Worm (Caenorhabditis elegans) whole organism, L3 larva: ENCODE measurements around the gene lig-1.

Source experiments
- R02D3.7 ChIP-seq: fragments of 150-350 bp; optimal IDR thresholded peaks from 2 replicates; lab custom pipeline; 2014; ENCODE audit warnings: missing biosample characterization, missing genetic modification characterization
- ZK546.5 ChIP-seq: sonication (generic microtip); optimal IDR thresholded peaks from 2 replicates; lab custom pipeline; 2017; ENCODE audit warnings: missing biosample characterization, missing genetic modification characterization
- ceh-16 ChIP-seq: sonication (generic microtip); optimal IDR thresholded peaks from 2 replicates; lab custom pipeline; 2017; ENCODE audit warnings: missing biosample characterization, missing genetic modification characterization
- ceh-82 ChIP-seq: fragments of 150-350 bp; optimal IDR thresholded peaks from 2 replicates; lab custom pipeline; 2014; ENCODE audit warnings: missing biosample characterization, missing genetic modification characterization
- ceh-9 ChIP-seq: sonication (generic microtip); optimal IDR thresholded peaks from 2 replicates; lab custom pipeline; 2018; ENCODE audit warnings: missing biosample characterization, missing genetic modification characterization
- daf-12 ChIP-seq: fragments of 150-350 bp; optimal IDR thresholded peaks from 2 replicates; lab custom pipeline; 2014; ENCODE audit warnings: missing biosample characterization, missing genetic modification reagents, missing genetic modification characterization
- elt-1 ChIP-seq: fragments of 150-350 bp; optimal IDR thresholded peaks from 2 replicates; lab custom pipeline; 2014; ENCODE audit warnings: missing biosample characterization, missing genetic modification characterization
- elt-2 ChIP-seq: sonication (generic microtip); optimal IDR thresholded peaks from 2 replicates; lab custom pipeline; 2016; ENCODE audit warnings: missing genetic modification reagents, mild to moderate bottlenecking, missing genetic modification characterization, missing compliant biosample characterization
- elt-3 ChIP-seq, 3 experiments: fragments of 150-350 bp in 1 of 3; sonication (generic microtip) in 2 of 3; optimal IDR thresholded peaks; 2 replicates in 2 of 3; 4 replicates in 1 of 3; lab custom pipeline; 2014 to 2017; ENCODE audit warnings: missing biosample characterization in 3 of 3, missing genetic modification characterization in 3 of 3
- eor-1 ChIP-seq, 2 experiments: fragments of 150-350 bp; optimal IDR thresholded peaks; 2 replicates each; lab custom pipeline; 2014 to 2018; ENCODE audit warnings: missing biosample characterization in 2 of 2, missing genetic modification characterization in 2 of 2
- fkh-10 ChIP-seq: sonication (generic microtip); optimal IDR thresholded peaks from 2 replicates; lab custom pipeline; 2017; ENCODE audit warnings: missing biosample characterization, missing genetic modification reagents, missing genetic modification characterization
- fkh-2 ChIP-seq: fragments of 150-350 bp; optimal IDR thresholded peaks from 2 replicates; lab custom pipeline; 2014; ENCODE audit warnings: missing biosample characterization, missing genetic modification reagents, missing genetic modification characterization
- jun-1 ChIP-seq: fragments of 150-350 bp; optimal IDR thresholded peaks from 2 replicates; lab custom pipeline; 2014; ENCODE audit warnings: missing biosample characterization, missing genetic modification reagents, missing genetic modification characterization
- lin-15B ChIP-seq: fragments of 150-350 bp; optimal IDR thresholded peaks from 2 replicates; lab custom pipeline; 2014; ENCODE audit warnings: missing biosample characterization, missing genetic modification characterization
- lin-39 ChIP-seq: fragments of 150-350 bp; optimal IDR thresholded peaks from 2 replicates; lab custom pipeline; 2018; ENCODE audit warnings: missing biosample characterization, missing genetic modification reagents, missing genetic modification characterization
- mdl-1 ChIP-seq: fragments of 150-350 bp; optimal IDR thresholded peaks from 2 replicates; lab custom pipeline; 2014; ENCODE audit warnings: missing biosample characterization, missing genetic modification characterization
- mml-1 ChIP-seq: fragments of 150-350 bp; sonication (generic microtip); optimal IDR thresholded peaks from 3 replicates; lab custom pipeline; 2014; ENCODE audit warnings: missing biosample characterization, missing genetic modification characterization
- nfya-1 ChIP-seq: sonication (generic microtip); optimal IDR thresholded peaks from 2 replicates; lab custom pipeline; 2017; ENCODE audit warnings: missing genetic modification characterization, mild to moderate bottlenecking, missing compliant biosample characterization, antibody characterized with exemption, moderate library complexity; ENCODE audit not compliant: insufficient read depth
- nhr-11 ChIP-seq: fragments of 150-350 bp; optimal IDR thresholded peaks from 2 replicates; lab custom pipeline; 2014; ENCODE audit warnings: missing biosample characterization, missing genetic modification characterization
- nhr-23 ChIP-seq: fragments of 150-350 bp; optimal IDR thresholded peaks from 2 replicates; lab custom pipeline; 2014; ENCODE audit warnings: missing biosample characterization, missing genetic modification reagents, missing genetic modification characterization
- nhr-237 ChIP-seq: fragments of 150-350 bp; optimal IDR thresholded peaks from 2 replicates; lab custom pipeline; 2014; ENCODE audit warnings: missing biosample characterization, missing genetic modification characterization
- nhr-25 ChIP-seq: sonication (generic microtip); optimal IDR thresholded peaks from 2 replicates; lab custom pipeline; 2017; ENCODE audit warnings: missing biosample characterization, missing genetic modification characterization
- nhr-28 ChIP-seq: fragments of 150-350 bp; optimal IDR thresholded peaks from 2 replicates; lab custom pipeline; 2014; ENCODE audit warnings: missing biosample characterization, missing genetic modification characterization
- nhr-43 ChIP-seq: sonication (generic microtip); optimal IDR thresholded peaks from 2 replicates; lab custom pipeline; 2016; ENCODE audit warnings: mild to moderate bottlenecking, missing genetic modification characterization, missing compliant biosample characterization; ENCODE audit not compliant: poor library complexity, severe bottlenecking
- nhr-67 ChIP-seq: fragments of 150-350 bp; optimal IDR thresholded peaks from 2 replicates; lab custom pipeline; 2014; ENCODE audit warnings: missing biosample characterization, missing genetic modification characterization
- nhr-76 ChIP-seq: fragments of 150-350 bp; sonication (generic microtip); optimal IDR thresholded peaks from 5 replicates; lab custom pipeline; 2014; ENCODE audit warnings: missing biosample characterization, missing genetic modification characterization
- nhr-77 ChIP-seq: fragments of 150-350 bp; optimal IDR thresholded peaks from 2 replicates; lab custom pipeline; 2014; ENCODE audit warnings: missing biosample characterization, missing genetic modification characterization
- pha-4 ChIP-seq: fragments of 150-350 bp; optimal IDR thresholded peaks from 2 replicates; lab custom pipeline; 2014; ENCODE audit warnings: missing biosample characterization, missing genetic modification reagents, missing genetic modification characterization
- pqm-1 ChIP-seq: fragments of 150-350 bp; optimal IDR thresholded peaks from 2 replicates; lab custom pipeline; 2017; ENCODE audit warnings: missing biosample characterization, missing genetic modification characterization, inconsistent platforms
- sea-2 ChIP-seq: fragments of 150-350 bp; sonication (generic microtip); optimal IDR thresholded peaks from 4 replicates; lab custom pipeline; 2014; ENCODE audit warnings: missing biosample characterization, missing genetic modification reagents, missing genetic modification characterization
- snpc-4 ChIP-seq: fragments of 150-350 bp; optimal IDR thresholded peaks from 2 replicates; lab custom pipeline; 2014; ENCODE audit warnings: missing biosample characterization, missing genetic modification characterization
- tbx-2 ChIP-seq: sonication (generic microtip); optimal IDR thresholded peaks from 2 replicates; lab custom pipeline; 2016; ENCODE audit warnings: mild to moderate bottlenecking, missing genetic modification characterization, missing compliant biosample characterization
- unc-39 ChIP-seq: sonication (generic microtip); optimal IDR thresholded peaks from 4 replicates; lab custom pipeline; 2017; ENCODE audit warnings: missing biosample characterization, missing genetic modification characterization
- zag-1 ChIP-seq: fragments of 150-350 bp; optimal IDR thresholded peaks from 2 replicates; lab custom pipeline; 2014; ENCODE audit warnings: missing biosample characterization, missing genetic modification characterization
- ztf-11 ChIP-seq: fragments of 150-350 bp; optimal IDR thresholded peaks from 2 replicates; lab custom pipeline; 2014; ENCODE audit warnings: missing biosample characterization, missing genetic modification characterization
- ztf-4 ChIP-seq: fragments of 150-350 bp; optimal IDR thresholded peaks from 2 replicates; lab custom pipeline; 2014; ENCODE audit warnings: missing biosample characterization, missing genetic modification characterization

lig-1 gene

DNA sequence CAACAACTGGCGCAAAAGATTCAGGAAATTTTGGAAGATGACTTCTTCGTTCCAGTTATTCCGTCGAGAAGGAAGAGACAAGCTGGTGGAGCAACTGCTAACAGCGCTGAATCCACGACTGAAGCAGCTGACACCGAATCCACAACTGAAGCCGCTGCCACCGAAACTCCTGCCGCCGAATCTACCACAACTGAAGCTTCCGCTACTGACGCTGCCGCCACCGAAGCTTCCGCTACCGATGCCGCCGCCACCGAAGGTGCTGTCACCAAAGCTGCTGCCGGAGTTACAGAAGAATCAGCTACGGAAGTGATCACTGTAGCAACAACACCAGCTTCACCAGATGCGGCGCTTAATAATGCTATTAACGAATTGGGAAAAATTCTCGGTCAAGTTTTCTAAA lies 19.4 kb upstream of the lig-1 start:
- TF ChIP-seq elt-2 (tag; lab: Kevin White, UChicago): no peak
- no peak for TF ChIP-seq tbx-2 (tag; lab: Kevin White, UChicago)
- no peak for TF ChIP-seq ceh-16 (tag; lab: Kevin White, UChicago)
- TF ChIP-seq nhr-76 (tag; lab: Kevin White, UChicago): no peak
- no peak for TF ChIP-seq ztf-4 (tag; lab: Kevin White, UChicago)
- TF ChIP-seq mdl-1 (tag; lab: Kevin White, UChicago): no peak
- no peak for TF ChIP-seq daf-12
- no peak for TF ChIP-seq nhr-28
- TF ChIP-seq nhr-237: no peak
- no peak for TF ChIP-seq fkh-2 (tag; lab: Kevin White, UChicago)
- no peak for TF ChIP-seq sea-2 (GFP tag; lab: Kevin White, UChicago)
- no peak for TF ChIP-seq elt-3 (tag; optimal IDR thresholded peaks at IDR 0.05; lab: Kevin White, UChicago)
- TF ChIP-seq elt-1 (tag; lab: Kevin White, UChicago): no peak
- TF ChIP-seq ztf-11 (tag; lab: Kevin White, UChicago): no peak
- TF ChIP-seq nhr-43: no peak
- TF ChIP-seq lin-39 (tag; lab: Kevin White, UChicago): no peak

DNA sequence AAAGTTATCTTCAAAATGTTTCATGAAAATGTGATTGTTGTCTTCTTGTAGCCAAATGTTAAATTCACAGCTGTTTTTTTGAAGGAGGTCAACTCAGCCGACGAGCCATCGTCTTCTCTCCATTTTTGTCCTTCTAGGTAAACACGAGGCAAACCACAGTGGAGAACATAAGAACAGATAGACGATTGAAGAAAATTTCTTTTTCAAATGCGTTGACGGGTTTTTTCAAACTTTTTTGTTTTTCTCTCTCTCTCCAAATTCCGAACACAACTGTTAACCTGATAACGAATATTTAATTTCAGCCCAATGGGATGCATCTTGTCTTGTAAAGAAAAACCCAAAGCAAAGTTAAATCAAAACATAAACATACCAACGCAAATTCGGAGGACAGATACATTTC lies 18.4 kb upstream of the lig-1 start, which contains the start of gene D1054.19:
Gene D1054.19, plus strand, starts transcription at position 301 of the 400 bp plus-strand sequence.
- TF ChIP-seq nhr-23 (tag; lab: Kevin White, UChicago): no peak
- TF ChIP-seq elt-2 (tag; lab: Kevin White, UChicago): no peak
- TF ChIP-seq snpc-4 (tag; lab: Kevin White, UChicago): no peak
- TF ChIP-seq mml-1 (tag; lab: Kevin White, UChicago): no peak
- TF ChIP-seq sea-2 (GFP tag; lab: Kevin White, UChicago): no peak
- TF ChIP-seq ceh-9 (tag; lab: Kevin White, UChicago): no peak

DNA sequence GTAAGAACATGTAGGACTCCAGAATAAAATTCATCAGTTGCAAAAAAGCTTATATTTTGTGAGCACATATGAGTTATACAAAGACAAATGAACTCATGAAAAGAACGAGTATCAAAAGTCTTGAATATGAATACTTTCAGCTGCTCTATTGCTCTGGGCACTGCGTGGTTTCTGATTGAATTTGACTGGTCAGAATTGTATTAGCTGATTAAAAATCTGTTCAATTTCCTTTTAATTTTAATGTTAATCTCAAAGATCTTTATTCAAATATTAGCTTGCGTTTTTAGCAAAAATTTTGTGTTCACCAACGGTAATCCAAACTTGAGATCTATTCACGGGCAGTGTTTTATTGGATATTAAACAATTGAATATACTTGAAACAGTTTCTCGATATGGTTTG lies 15.8 kb upstream of the lig-1 start, which contains the start of gene srh-184:
Gene srh-184, minus strand, starts transcription at position 101 of the 400 bp plus-strand sequence.
- TF ChIP-seq ceh-9 (tag; lab: Kevin White, UChicago) (no peak), elt-3 (tag; optimal IDR thresholded peaks at IDR 0.05; lab: Kevin White, UChicago) (no peak)

ce11 chrV:10801154-10801553 lies 12.8 kb upstream of the lig-1 start, which contains the start of gene D1054.18:
TSS of gene D1054.18 (minus strand) at chrV:10801198.
- TF ChIP-seq pqm-1 (tag; lab: Kevin White, UChicago) (peak; percentile 90), nhr-76 (tag; lab: Kevin White, UChicago) (no peak), nhr-43 (no peak), ceh-82 (no peak), nhr-23 (tag; lab: Kevin White, UChicago) (no peak), elt-2 (tag; lab: Kevin White, UChicago) (peak; percentile 97), jun-1 (tag; lab: Kevin White, UChicago) (peak; percentile 32), ztf-11 (tag; lab: Kevin White, UChicago) (no peak), nhr-11 (no peak), pha-4 (tag; lab: Kevin White, UChicago) (peak; percentile 57), lin-39 (tag; lab: Kevin White, UChicago) (no peak), tbx-2 (tag; lab: Kevin White, UChicago) (no peak), mdl-1 (tag; lab: Kevin White, UChicago) (no peak)

ce11 chrV:10802060-10802459 lies 11.8 kb upstream of the lig-1 start:
- no peak for TF ChIP-seq lin-15B (tag; lab: Kevin White, UChicago)
- TF ChIP-seq ceh-16 (tag; lab: Kevin White, UChicago): no peak
- TF ChIP-seq jun-1 (tag; lab: Kevin White, UChicago): peak; percentile 52
- TF ChIP-seq pha-4 (tag; lab: Kevin White, UChicago): peak; percentile 62
- TF ChIP-seq ceh-82: no peak
- TF ChIP-seq mdl-1 (tag; lab: Kevin White, UChicago): no peak
- TF ChIP-seq nhr-25 (tag; lab: Kevin White, UChicago): no peak
- TF ChIP-seq elt-2 (tag; lab: Kevin White, UChicago): peak; percentile 98
- TF ChIP-seq pqm-1 (tag; lab: Kevin White, UChicago): peak; percentile 99
- no peak for TF ChIP-seq eor-1 (tag; optimal IDR thresholded peaks at IDR 0.05; lab: Kevin White, UChicago)

DNA sequence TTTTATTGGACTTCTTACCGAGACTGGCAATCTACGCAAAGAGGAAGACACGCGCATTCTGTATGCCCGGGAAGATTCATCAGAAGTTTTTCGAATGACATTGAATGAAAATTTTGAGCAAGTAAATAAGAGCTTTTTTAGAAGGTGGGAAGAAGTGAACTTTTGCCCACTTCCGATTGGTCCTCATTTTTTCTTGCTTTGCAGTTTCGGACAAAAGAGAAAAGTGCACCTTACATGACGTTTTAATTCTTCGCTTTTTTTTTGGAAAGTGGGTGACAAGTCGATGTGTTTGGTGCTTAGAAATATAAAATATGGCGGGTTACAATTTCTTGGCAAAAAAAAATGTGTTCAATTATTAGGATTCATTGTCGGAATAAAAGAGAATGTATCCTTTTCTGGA lies 9.5 kb upstream of the lig-1 start, which contains the start of gene secs-1:
Gene secs-1, minus strand, starts transcription at position 101 of the 400 bp plus-strand sequence.
- TF ChIP-seq jun-1 (tag; lab: Kevin White, UChicago) (no peak), nhr-67 (tag; lab: Kevin White, UChicago) (no peak), nfya-1 (no peak), lin-15B (tag; lab: Kevin White, UChicago) (no peak), unc-39 (no peak), fkh-10 (GFP tag; lab: Kevin White, UChicago) (no peak), nhr-77 (tag; lab: Kevin White, UChicago) (no peak), R02D3.7 (tag; lab: Kevin White, UChicago) (no peak), ztf-4 (tag; lab: Kevin White, UChicago) (no peak), zag-1 (tag; lab: Kevin White, UChicago) (no peak), ZK546.5 (tag; lab: Kevin White, UChicago) (no peak), eor-1 (tag; optimal IDR thresholded peaks at IDR 0.05; lab: Kevin White, UChicago) (no peak), nhr-11 (no peak), nhr-76 (tag; lab: Kevin White, UChicago) (no peak)
